Worm (Caenorhabditis elegans): ENCODE results near the gene W03A5.1.

W03A5.1 gene

ce11 chrIII:5422561-5423103, 14.9 kb downstream of the W03A5.1 start:
- no peak for TF ChIP-seq pha-2 (tag; optimal IDR thresholded peaks at IDR 0.05)
- TF ChIP-seq Y22D7AL.16 (tag; optimal IDR thresholded peaks at IDR 0.05), result no peak

- TF ChIP-seq sox-4 (tag; optimal IDR thresholded peaks at IDR 0.05) (no peak), pax-1 (tag; optimal IDR thresholded peaks at IDR 0.05) (peak; percentile 6)
Measured at ce11 chrIII:5423665-5424133, 16.0 kb downstream of the W03A5.1 start, which contains the start of gene dnj-24. TSS of gene dnj-24 (minus strand) at chrIII:5424083.

- no peak for TF ChIP-seq hlh-13 (GFP tag; optimal IDR thresholded peaks at IDR 0.05)
- no peak for TF ChIP-seq ceh-2 (tag; optimal IDR thresholded peaks at IDR 0.05)
- TF ChIP-seq pax-1 (tag; optimal IDR thresholded peaks at IDR 0.05), result peak; percentile 80
Measured at ce11 chrIII:5424363-5424762, 16.7 kb downstream of the W03A5.1 start.

ce11 chrIII:5427096-5427495, 19.4 kb downstream of the W03A5.1 start:
- TF ChIP-seq zip-5 (tag; optimal IDR thresholded peaks at IDR 0.05), result no peak
- TF ChIP-seq ceh-34 (tag; optimal IDR thresholded peaks at IDR 0.05), result no peak
- TF ChIP-seq ref-2 (tag; optimal IDR thresholded peaks at IDR 0.05), result no peak
- TF ChIP-seq hlh-8 (tag; optimal IDR thresholded peaks at IDR 0.05), result no peak
- no peak for TF ChIP-seq pax-1 (tag; optimal IDR thresholded peaks at IDR 0.05)
- TF ChIP-seq sdc-2 (tag; optimal IDR thresholded peaks at IDR 0.05), result no peak
- no peak for TF ChIP-seq ceh-6 (GFP tag; optimal IDR thresholded peaks at IDR 0.05)
- TF ChIP-seq pat-9 (tag; optimal IDR thresholded peaks at IDR 0.05), result no peak

ce11 chrIII:5436306-5436705, 28.6 kb downstream of the W03A5.1 start:
- TF ChIP-seq ama-1 (optimal IDR thresholded peaks at IDR 0.05) (no peak), tbx-2 (tag; optimal IDR thresholded peaks at IDR 0.05) (peak; percentile 11)

ce11 chrIII:5438064-5438463, 30.4 kb downstream of the W03A5.1 start:
- TF ChIP-seq sox-4 (tag; optimal IDR thresholded peaks at IDR 0.05) (no peak), pat-9 (tag; optimal IDR thresholded peaks at IDR 0.05) (no peak), ceh-34 (tag; optimal IDR thresholded peaks at IDR 0.05) (peak; percentile 51), nfya-1 (tag; optimal IDR thresholded peaks at IDR 0.05) (no peak), unc-55 (GFP tag; optimal IDR thresholded peaks at IDR 0.05) (peak; percentile 26), F13H6.1 (tag; optimal IDR thresholded peaks at IDR 0.05) (no peak), elt-2 (tag; optimal IDR thresholded peaks at IDR 0.05) (peak; percentile 13), fkh-10 (GFP tag; optimal IDR thresholded peaks at IDR 0.05) (no peak)

ce11 chrIII:5440540-5440939, 32.9 kb downstream of the W03A5.1 start, which contains the start of gene W03A5.6:
TSS of gene W03A5.6 (minus strand) at chrIII:5440640.
- TF ChIP-seq pqm-1 (tag; optimal IDR thresholded peaks at IDR 0.05), result no peak
- TF ChIP-seq unc-86 (tag; optimal IDR thresholded peaks at IDR 0.05), result no peak
- TF ChIP-seq ceh-14 (tag; optimal IDR thresholded peaks at IDR 0.05), result no peak
- no peak for TF ChIP-seq mec-3 (tag; optimal IDR thresholded peaks at IDR 0.05; ENCODE audit: borderline replicate concordance)
- no peak for TF ChIP-seq rnt-1 (tag; optimal IDR thresholded peaks at IDR 0.05)
- TF ChIP-seq tbx-7 (tag; optimal IDR thresholded peaks at IDR 0.05), result no peak
- no peak for TF ChIP-seq nfya-1 (tag; optimal IDR thresholded peaks at IDR 0.05)
- TF ChIP-seq unc-55 (GFP tag; optimal IDR thresholded peaks at IDR 0.05), result no peak
- no peak for TF ChIP-seq pha-4 (tag; optimal IDR thresholded peaks at IDR 0.05)
- no peak for TF ChIP-seq hlh-15 (tag; optimal IDR thresholded peaks at IDR 0.05)
- no peak for TF ChIP-seq pag-3 (tag; optimal IDR thresholded peaks at IDR 0.05; ENCODE audit: borderline replicate concordance)
- no peak for TF ChIP-seq pax-1 (tag; optimal IDR thresholded peaks at IDR 0.05)
- TF ChIP-seq unc-3 (GFP tag; conservative IDR thresholded peaks at IDR 0.05), result no peak
- no peak for TF ChIP-seq unc-3 (tag; optimal IDR thresholded peaks at IDR 0.05)
